Fruit fly (Drosophila melanogaster): ENCODE measurements around the gene tal-2A.

The tal-2A gene

DNA sequence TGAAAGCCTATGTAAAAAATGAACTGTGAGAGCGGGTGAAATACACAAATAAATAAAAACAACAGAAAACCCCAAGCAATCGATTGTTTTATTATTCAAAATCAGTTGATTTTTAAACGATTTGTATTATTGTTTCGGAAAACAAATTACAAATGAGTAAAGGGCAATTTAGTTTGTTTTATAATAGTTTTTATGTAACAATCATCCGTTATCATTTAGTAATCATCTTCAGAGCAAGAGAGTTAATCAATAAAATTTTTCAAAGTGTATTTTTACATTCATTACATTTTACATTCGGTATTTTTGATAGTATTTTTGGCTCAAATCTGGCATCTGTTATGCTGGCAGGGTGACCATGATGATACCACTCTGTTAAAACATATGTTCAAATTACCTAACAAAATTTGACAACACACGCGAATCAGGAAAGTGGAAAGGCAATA is 33.6 kb upstream of the tal-2A start, which contains the start of the genes CG42375 and CG9288 (continued):
- no peak for TF ChIP-seq hbn (GFP tag; IDR thresholded peaks at IDR 0.05; ENCODE audit: partially characterized antibody)
- TF ChIP-seq mam (GFP tag; optimal IDR thresholded peaks at IDR 0.05): peak; percentile 15
- TF ChIP-seq wdn (GFP tag; IDR thresholded peaks at IDR 0.05): 0 out of 2 replicates have a peak, but pooled peaks have one; percentile 16
- TF ChIP-seq CG3726 (GFP tag; IDR thresholded peaks at IDR 0.05): no peak
- peak; percentile 87 for TF ChIP-seq bab2 (GFP tag; optimal IDR thresholded peaks at IDR 0.05)
- TF ChIP-seq CG7745 (tag; optimal IDR thresholded peaks at IDR 0.05): no peak
- no peak for TF ChIP-seq NfI (GFP tag; optimal IDR thresholded peaks at IDR 0.05)
- TF ChIP-seq Stat92E (GFP tag; optimal IDR thresholded peaks at IDR 0.05): no peak
- TF ChIP-seq jing (GFP tag; optimal IDR thresholded peaks at IDR 0.05): no peak
- peak; percentile 75 for TF ChIP-seq D19A (tag; optimal IDR thresholded peaks at IDR 0.05)
- 0 out of 3 replicates have a peak, but pooled peaks have one; percentile 33 for TF ChIP-seq B-H1 (GFP tag; IDR thresholded peaks at IDR 0.05)
- TF ChIP-seq row (GFP tag; IDR thresholded peaks at IDR 0.05): peak; percentile 54; the same call in 2 of the 3 replicates
- TF ChIP-seq CG2889 (GFP tag; IDR thresholded peaks at IDR 0.05): no peak
- TF ChIP-seq ab (GFP tag; optimal IDR thresholded peaks at IDR 0.05): no peak
- TF ChIP-seq NC2α (GFP tag; optimal IDR thresholded peaks at IDR 0.05): no peak
- TF ChIP-seq CG5245 (GFP tag; optimal IDR thresholded peaks at IDR 0.05): peak; percentile 53
- peak; percentile 47 for TF ChIP-seq gro (GFP tag; optimal IDR thresholded peaks at IDR 0.05)
- no peak for TF ChIP-seq wor (GFP tag; IDR thresholded peaks at IDR 0.05)
- peak; percentile 41 for TF ChIP-seq Deaf1 (tag; optimal IDR thresholded peaks at IDR 0.05)
- TF ChIP-seq pb (GFP tag; optimal IDR thresholded peaks at IDR 0.05): peak; percentile 28
- TF ChIP-seq CG15514 (GFP tag; optimal IDR thresholded peaks at IDR 0.05): peak; percentile 55
- no peak for TF ChIP-seq CG4360 (GFP tag; IDR thresholded peaks at IDR 0.05)
- no peak for TF ChIP-seq kni (GFP tag; optimal IDR thresholded peaks at IDR 0.05)
- no peak for TF ChIP-seq hb (GFP tag; IDR thresholded peaks at IDR 0.05; ENCODE audit: partially characterized antibody)
- TF ChIP-seq MTF-1 (GFP tag; optimal IDR thresholded peaks at IDR 0.05; ENCODE audit: borderline replicate concordance): no peak
- no peak for TF ChIP-seq CG17328 (GFP tag; IDR thresholded peaks at IDR 0.05)
- no peak for TF ChIP-seq gsb (GFP tag; IDR thresholded peaks at IDR 0.05)
- TF ChIP-seq pnt (GFP tag; optimal IDR thresholded peaks at IDR 0.05): peak; percentile 79
- TF ChIP-seq CG7271 (tag; optimal IDR thresholded peaks at IDR 0.05): no peak
- no peak for TF ChIP-seq tll (GFP tag; optimal IDR thresholded peaks at IDR 0.05)
- TF ChIP-seq ssp (GFP tag; IDR thresholded peaks at IDR 0.05): no peak
- peak; percentile 25 for TF ChIP-seq run (tag; optimal IDR thresholded peaks at IDR 0.05)
- TF ChIP-seq CG11398 (GFP tag; optimal IDR thresholded peaks at IDR 0.05): no peak
- TF ChIP-seq CG9817 (tag; optimal IDR thresholded peaks at IDR 0.05): peak; percentile 27
- no peak for TF ChIP-seq Adf1 (GFP tag; IDR thresholded peaks at IDR 0.05)
- TF ChIP-seq lola (GFP tag; optimal IDR thresholded peaks at IDR 0.05): peak in 1 of 3 experiments; percentile 22
- TF ChIP-seq CG14441 (GFP tag; IDR thresholded peaks at IDR 0.05): peak; percentile 70
- TF ChIP-seq HmgD (GFP tag; optimal IDR thresholded peaks at IDR 0.05): no peak
- TF ChIP-seq Mes4 (GFP tag; optimal IDR thresholded peaks at IDR 0.05): no peak
- no peak for TF ChIP-seq CG17568 (GFP tag; optimal IDR thresholded peaks at IDR 0.05)
- TF ChIP-seq nom (GFP tag; optimal IDR thresholded peaks at IDR 0.05): no peak
- TF ChIP-seq Trl (optimal IDR thresholded peaks at IDR 0.05): no peak
- peak; percentile 62 for TF ChIP-seq Trl (GFP tag; optimal IDR thresholded peaks at IDR 0.05)
- TF ChIP-seq Hand (GFP tag; optimal IDR thresholded peaks at IDR 0.05): no peak
- peak; percentile 41 for TF ChIP-seq CG6654 (GFP tag; optimal IDR thresholded peaks at IDR 0.05)
- no peak for TF ChIP-seq sim (GFP tag; IDR thresholded peaks at IDR 0.05)
- TF ChIP-seq Usf (GFP tag; optimal IDR thresholded peaks at IDR 0.05): no peak
- TF ChIP-seq BEAF-32 (GFP tag; optimal IDR thresholded peaks at IDR 0.05): no peak
- TF ChIP-seq Rfx (GFP tag; IDR thresholded peaks at IDR 0.05): peak; percentile 38; the same call in 1 of the 2 replicates
- no peak for TF ChIP-seq Dfd (GFP tag; optimal IDR thresholded peaks at IDR 0.05)
- peak; percentile 6 for TF ChIP-seq gfzf (GFP tag; optimal IDR thresholded peaks at IDR 0.05)

All from whole organism, embryonic.